Fruit fly (Drosophila melanogaster): ENCODE measurements around the gene CG31697.

- TF ChIP-seq CG1647 (GFP tag; optimal IDR thresholded peaks at IDR 0.05): no peak
- TF ChIP-seq klu (GFP tag; IDR thresholded peaks at IDR 0.05): no peak
- no peak for TF ChIP-seq MBD-R2 (GFP tag; IDR thresholded peaks at IDR 0.05)
- TF ChIP-seq Nf-YC (tag; optimal IDR thresholded peaks at IDR 0.05): no peak
- TF ChIP-seq ash1 (GFP tag; optimal IDR thresholded peaks at IDR 0.05): no peak
- no peak for TF ChIP-seq ranshi (GFP tag; IDR thresholded peaks at IDR 0.05)
- no peak for TF ChIP-seq odd (GFP tag; optimal IDR thresholded peaks at IDR 0.05)
- no peak for TF ChIP-seq cas (GFP tag; IDR thresholded peaks at IDR 0.05)
- no peak for TF ChIP-seq CG4328 (GFP tag; optimal IDR thresholded peaks at IDR 0.05)
- TF ChIP-seq Sin3A (optimal IDR thresholded peaks at IDR 0.05): no peak
- TF ChIP-seq CG10147 (GFP tag; optimal IDR thresholded peaks at IDR 0.05): no peak
- TF ChIP-seq z (GFP tag; IDR thresholded peaks at IDR 0.05): no peak
- TF ChIP-seq tio (GFP tag; optimal IDR thresholded peaks at IDR 0.05): no peak
- TF ChIP-seq hth (optimal IDR thresholded peaks at IDR 0.05): no peak
Measured at dm6 chr2L:19526844-19527243, 8.4 kb upstream of the CG31697 start.

Data from whole organism, embryonic.